Worm (Caenorhabditis elegans) whole organism, L3 larva: ENCODE measurements around the gene F47B8.8.

Source experiments
- ceh-16 ChIP-seq: sonication (generic microtip); optimal IDR thresholded peaks from 2 replicates; lab custom pipeline; 2017; ENCODE audit warnings: missing biosample characterization, missing genetic modification characterization
- egl-27 ChIP-seq: sonication (generic microtip); optimal IDR thresholded peaks from 4 replicates; lab custom pipeline; 2017; ENCODE audit warnings: missing biosample characterization, missing genetic modification reagents, missing genetic modification characterization
- elt-3 ChIP-seq, 3 experiments: fragments of 150-350 bp in 1 of 3; sonication (generic microtip) in 2 of 3; optimal IDR thresholded peaks; 2 replicates in 2 of 3; 4 replicates in 1 of 3; lab custom pipeline; 2014 to 2017; ENCODE audit warnings: missing biosample characterization in 3 of 3, missing genetic modification characterization in 3 of 3
- nhr-25 ChIP-seq: sonication (generic microtip); optimal IDR thresholded peaks from 2 replicates; lab custom pipeline; 2017; ENCODE audit warnings: missing biosample characterization, missing genetic modification characterization
- skn-1 ChIP-seq: fragments of 150-350 bp; optimal IDR thresholded peaks from 2 replicates; lab custom pipeline; 2014; ENCODE audit warnings: missing biosample characterization, missing genetic modification characterization
- snpc-4 ChIP-seq: fragments of 150-350 bp; optimal IDR thresholded peaks from 2 replicates; lab custom pipeline; 2014; ENCODE audit warnings: missing biosample characterization, missing genetic modification characterization

ce11 chrV:14319101-14319781 is 12.3 kb upstream of the F47B8.8 start, which contains the start of gene F47B8.13:
- TF ChIP-seq egl-27 (tag; lab: Kevin White, UChicago) (no peak), snpc-4 (tag; lab: Kevin White, UChicago) (no peak), skn-1 (tag; lab: Kevin White, UChicago) (no peak), elt-3 (tag; optimal IDR thresholded peaks at IDR 0.05; lab: Kevin White, UChicago) (no peak), ceh-16 (tag; lab: Kevin White, UChicago) (no peak), nhr-25 (tag; lab: Kevin White, UChicago) (no peak)
